Worm (Caenorhabditis elegans): ENCODE measurements around the gene C17B7.9.

DNA sequence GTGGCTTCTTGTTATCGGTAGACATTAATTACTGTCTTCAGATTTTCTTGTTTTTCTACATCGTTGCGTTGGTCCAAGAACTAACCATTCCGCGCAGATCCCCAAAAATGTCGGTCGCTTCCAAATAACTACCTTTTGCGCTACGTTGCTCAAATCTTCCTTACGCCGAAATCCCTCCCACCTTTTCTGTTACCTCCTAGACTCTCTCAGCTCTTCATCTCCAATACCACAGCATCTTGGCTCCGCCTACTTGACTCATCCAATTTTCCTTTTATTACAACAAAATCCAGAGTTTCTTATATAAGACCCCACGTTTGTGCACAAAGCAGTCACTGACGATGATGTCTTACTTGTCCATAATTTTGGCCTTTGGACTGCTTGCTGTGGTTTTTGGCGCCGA is 21.0 kb upstream of the C17B7.9 start, which contains the start of gene C17B7.12:
- TF ChIP-seq ceh-28 (tag; optimal IDR thresholded peaks at IDR 0.05): no peak
- TF ChIP-seq nhr-11 (tag; optimal IDR thresholded peaks at IDR 0.05): no peak
- no peak for TF ChIP-seq mep-1 (tag; optimal IDR thresholded peaks at IDR 0.05)
- TF ChIP-seq T20F7.1 (GFP tag; optimal IDR thresholded peaks at IDR 0.05): no peak
- no peak for TF ChIP-seq lsy-2 (tag; optimal IDR thresholded peaks at IDR 0.05)
- no peak for TF ChIP-seq lin-13 (GFP tag; optimal IDR thresholded peaks at IDR 0.05)
- no peak for TF ChIP-seq unc-39 (tag; optimal IDR thresholded peaks at IDR 0.05)
- no peak for TF ChIP-seq arid-1 (GFP tag; conservative IDR thresholded peaks at IDR 0.05)
- no peak for TF ChIP-seq D1046.2 (GFP tag; IDR thresholded peaks at IDR 0.05)
- TF ChIP-seq rbr-2 (tag; optimal IDR thresholded peaks at IDR 0.05): no peak
- no peak for TF ChIP-seq lin-39 (tag; optimal IDR thresholded peaks at IDR 0.05)
- TF ChIP-seq pqm-1 (tag; optimal IDR thresholded peaks at IDR 0.05): no peak
- no peak for TF ChIP-seq ztf-11 (tag; optimal IDR thresholded peaks at IDR 0.05)
- no peak for TF ChIP-seq aly-2 (tag; optimal IDR thresholded peaks at IDR 0.05)

Measured in whole organism, L4 larva.